Worm (Caenorhabditis elegans) whole organism, L1 larva: ENCODE measurements around the gene nhr-263.

Source experiments
- C16A3.4 ChIP-seq: fragments of 150-350 bp; optimal IDR thresholded peaks from 2 replicates; lab custom pipeline; 2014; ENCODE audit warnings: missing biosample characterization, missing genetic modification characterization
- Y116A8C.19 ChIP-seq: sonication (generic microtip); optimal IDR thresholded peaks from 2 replicates; lab custom pipeline; 2016; ENCODE audit warnings: missing compliant biosample characterization, missing genetic modification characterization, borderline replicate concordance
- ceh-82 ChIP-seq, 3 experiments: fragments of 150-350 bp in 1 of 3; sonication (generic microtip) in 2 of 3; optimal IDR thresholded peaks; 2 replicates each; lab custom pipeline; 2014 to 2017; ENCODE audit warnings: missing biosample characterization in 3 of 3, missing genetic modification characterization in 3 of 3
- ces-1 ChIP-seq: fragments of 150-350 bp; optimal IDR thresholded peaks from 2 replicates; lab custom pipeline; 2014; ENCODE audit warnings: missing biosample characterization, missing genetic modification reagents, missing genetic modification characterization
- dpl-1 ChIP-seq, 3 experiments: fragments of 150-350 bp in 2 of 3; sonication (generic microtip) in 1 of 3; optimal IDR thresholded peaks; 2 replicates each; lab custom pipeline; 2014 to 2017; ENCODE audit warnings: missing biosample characterization in 3 of 3, missing genetic modification characterization in 3 of 3, missing genetic modification reagents in 3 of 3
- egl-27 ChIP-seq, 2 experiments: fragments of 150-350 bp in 1 of 2; sonication (generic microtip); optimal IDR thresholded peaks; 3 replicates each; lab custom pipeline; 2017 to 2018; ENCODE audit warnings: missing biosample characterization in 2 of 2, missing genetic modification characterization in 2 of 2, missing genetic modification reagents in 2 of 2
- elt-3 ChIP-seq, 6 experiments: fragments of 150-350 bp in 1 of 6; sonication (generic microtip); optimal IDR thresholded peaks; 2 replicates each; lab custom pipeline; 2017 to 2018; ENCODE audit warnings: missing biosample characterization in 6 of 6, missing genetic modification characterization in 6 of 6, inconsistent platforms in 1 of 6
- fkh-4 ChIP-seq: sonication (generic microtip); optimal IDR thresholded peaks from 2 replicates; lab custom pipeline; 2016; ENCODE audit warnings: missing compliant biosample characterization, missing genetic modification characterization, borderline replicate concordance
- fkh-8 ChIP-seq: sonication (generic microtip); optimal IDR thresholded peaks from 2 replicates; lab custom pipeline; 2016; ENCODE audit warnings: mild to moderate bottlenecking, missing genetic modification characterization, missing compliant biosample characterization
- hlh-17 ChIP-seq: fragments of 200-800 bp; sonication (Bioruptor generic); optimal IDR thresholded peaks from 2 replicates; lab custom pipeline; 2018; ENCODE audit warnings: missing genetic modification characterization, mild to moderate bottlenecking, missing compliant biosample characterization, moderate library complexity, borderline replicate concordance
- hlh-4 ChIP-seq: sonication (generic microtip); optimal IDR thresholded peaks from 2 replicates; lab custom pipeline; 2016; ENCODE audit warnings: mild to moderate bottlenecking, missing genetic modification characterization, missing compliant biosample characterization
- irx-1 ChIP-seq: sonication (generic microtip); optimal IDR thresholded peaks from 2 replicates; lab custom pipeline; 2016; ENCODE audit warnings: missing genetic modification characterization, missing compliant biosample characterization
- isw-1 ChIP-seq: fragments of 200-800 bp; sonication (Bioruptor generic); IDR thresholded peaks from 2 replicates; pipeline ENCODE4 v1.3.6; 2022; ENCODE audit warnings: missing genetic modification characterization, missing compliant biosample characterization
- mep-1 ChIP-seq: fragments of 150-350 bp; optimal IDR thresholded peaks from 2 replicates; lab custom pipeline; 2014; ENCODE audit warnings: missing biosample characterization, missing genetic modification characterization
- nhr-28 ChIP-seq: fragments of 150-350 bp; optimal IDR thresholded peaks from 2 replicates; lab custom pipeline; 2014; ENCODE audit warnings: missing biosample characterization, missing genetic modification characterization
- nhr-71 ChIP-seq: sonication (generic microtip); optimal IDR thresholded peaks from 2 replicates; lab custom pipeline; 2016; ENCODE audit warnings: mild to moderate bottlenecking, missing genetic modification characterization, moderate library complexity, missing compliant biosample characterization
- nhr-77 ChIP-seq: fragments of 150-350 bp; optimal IDR thresholded peaks from 2 replicates; lab custom pipeline; 2014; ENCODE audit warnings: missing biosample characterization, missing genetic modification characterization
- nhr-85 ChIP-seq: sonication (generic microtip); peaks from one replicate; lab custom pipeline; 2016; ENCODE audit warnings: missing genetic modification characterization, inconsistent platforms, missing compliant biosample characterization
- pax-3 ChIP-seq: fragments of 200-800 bp; sonication (Bioruptor generic); optimal IDR thresholded peaks from 2 replicates; lab custom pipeline; 2018; ENCODE audit warnings: mild to moderate bottlenecking, missing genetic modification characterization, moderate library complexity, missing compliant biosample characterization
- pqm-1 ChIP-seq: sonication (generic microtip); optimal IDR thresholded peaks from 3 replicates; lab custom pipeline; 2017; ENCODE audit warnings: missing biosample characterization, missing genetic modification characterization
- sox-4 ChIP-seq: sonication (generic microtip); optimal IDR thresholded peaks from 2 replicates; lab custom pipeline; 2016; ENCODE audit warnings: missing genetic modification characterization, missing compliant biosample characterization
- sptf-1 ChIP-seq: fragments of 150-350 bp; optimal IDR thresholded peaks from 2 replicates; lab custom pipeline; 2014; ENCODE audit warnings: missing biosample characterization, missing genetic modification characterization
- sup-37 ChIP-seq: fragments of 200-800 bp; sonication (Bioruptor generic); optimal IDR thresholded peaks from 2 replicates; lab custom pipeline; 2018; ENCODE audit warnings: mild to moderate bottlenecking, missing genetic modification characterization, missing compliant biosample characterization
- tlp-1 ChIP-seq: fragments of 150-350 bp; optimal IDR thresholded peaks from 2 replicates; lab custom pipeline; 2014; ENCODE audit warnings: missing biosample characterization, missing genetic modification characterization
- unc-130 ChIP-seq: fragments of 150-350 bp; optimal IDR thresholded peaks from 2 replicates; lab custom pipeline; 2017; ENCODE audit warnings: missing biosample characterization, missing genetic modification characterization, inconsistent platforms
- vab-15 ChIP-seq: sonication (generic microtip); optimal IDR thresholded peaks from 2 replicates; lab custom pipeline; 2017; ENCODE audit warnings: missing genotype, mild to moderate bottlenecking, missing genetic modification characterization, missing compliant biosample characterization

nhr-263 gene

ce11 chrV:7298463-7298862 lies 43.4 kb downstream of the nhr-263 start, which contains the start of gene F07G11.3:
F07G11.3 (plus strand) TSS chrV:7298763.
- TF ChIP-seq nhr-85 (tag; lab: Kevin White, UChicago) (no peak), sptf-1 (tag; lab: Kevin White, UChicago) (no peak)

ce11 chrV:7297263-7297662 lies 44.6 kb downstream of the nhr-263 start, which contains the start of gene srj-32:
srj-32 (minus strand) TSS chrV:7297363.
- no peak for TF ChIP-seq nhr-71
- TF ChIP-seq hlh-4 (tag; lab: Kevin White, UChicago) = no peak
- TF ChIP-seq unc-130 (tag; lab: Kevin White, UChicago) = no peak
- TF ChIP-seq Y116A8C.19 (tag; lab: Kevin White, UChicago) = no peak
- TF ChIP-seq C16A3.4 (tag; lab: Kevin White, UChicago) = no peak
- no peak for TF ChIP-seq isw-1 (GFP tag; lab: Robert Waterston, UW)
- TF ChIP-seq sup-37 (GFP tag; lab: Kevin White, UChicago) = no peak
- no peak for TF ChIP-seq fkh-4 (tag; lab: Kevin White, UChicago)
- no peak for TF ChIP-seq nhr-28
- TF ChIP-seq irx-1 (tag; lab: Kevin White, UChicago) = no peak

ce11 chrV:7295270-7295669 lies 46.6 kb downstream of the nhr-263 start, which contains the start of gene F07G11.4:
F07G11.4 (minus strand) TSS chrV:7295370.
- no peak for TF ChIP-seq tlp-1 (tag; lab: Kevin White, UChicago)
- no peak for TF ChIP-seq isw-1 (GFP tag; lab: Robert Waterston, UW)
- TF ChIP-seq hlh-17 (GFP tag; lab: Kevin White, UChicago) = no peak
- TF ChIP-seq elt-3 (tag; optimal IDR thresholded peaks at IDR 0.05; lab: Kevin White, UChicago) = no peak
- no peak for TF ChIP-seq egl-27 (tag; optimal IDR thresholded peaks at IDR 0.05; lab: Kevin White, UChicago)
- TF ChIP-seq pax-3 (tag; lab: Kevin White, UChicago) = no peak
- no peak for TF ChIP-seq ceh-82 (tag; optimal IDR thresholded peaks at IDR 0.05; lab: Kevin White, UChicago)
- no peak for TF ChIP-seq ces-1 (GFP tag; lab: Kevin White, UChicago)
- TF ChIP-seq sox-4 (tag; lab: Kevin White, UChicago) = no peak
- TF ChIP-seq vab-15 (tag; lab: Kevin White, UChicago) = no peak
- no peak for TF ChIP-seq nhr-85 (tag; lab: Kevin White, UChicago)
- TF ChIP-seq mep-1 (tag; lab: Kevin White, UChicago) = no peak
- no peak for TF ChIP-seq nhr-77 (tag; lab: Kevin White, UChicago)
- TF ChIP-seq irx-1 (tag; lab: Kevin White, UChicago) = no peak
- TF ChIP-seq fkh-8 (tag; lab: Kevin White, UChicago) = no peak
- no peak for TF ChIP-seq dpl-1 (GFP tag; optimal IDR thresholded peaks at IDR 0.05; lab: Kevin White, UChicago)
- no peak for TF ChIP-seq pqm-1 (tag; lab: Kevin White, UChicago)
